Worm (Caenorhabditis elegans) whole organism, late embryonic: ENCODE measurements around the gene mtpn-1.

ENCODE experiments used
- ceh-14 ChIP-seq: sonication (generic microtip); optimal IDR thresholded peaks from 2 replicates; lab custom pipeline; 2016; ENCODE audit warnings: missing genotype, missing genetic modification characterization, missing compliant biosample characterization
- lim-6 ChIP-seq: sonication (generic microtip); optimal IDR thresholded peaks from 2 replicates; lab custom pipeline; 2016; ENCODE audit warnings: missing genetic modification characterization, missing compliant biosample characterization
- sox-2 ChIP-seq: fragments of 200-800 bp; sonication (Bioruptor generic); IDR thresholded peaks from 2 replicates; pipeline ENCODE4 v1.3.6; 2022; ENCODE audit warnings: missing genetic modification reagents, missing genetic modification characterization, missing compliant biosample characterization

DNA sequence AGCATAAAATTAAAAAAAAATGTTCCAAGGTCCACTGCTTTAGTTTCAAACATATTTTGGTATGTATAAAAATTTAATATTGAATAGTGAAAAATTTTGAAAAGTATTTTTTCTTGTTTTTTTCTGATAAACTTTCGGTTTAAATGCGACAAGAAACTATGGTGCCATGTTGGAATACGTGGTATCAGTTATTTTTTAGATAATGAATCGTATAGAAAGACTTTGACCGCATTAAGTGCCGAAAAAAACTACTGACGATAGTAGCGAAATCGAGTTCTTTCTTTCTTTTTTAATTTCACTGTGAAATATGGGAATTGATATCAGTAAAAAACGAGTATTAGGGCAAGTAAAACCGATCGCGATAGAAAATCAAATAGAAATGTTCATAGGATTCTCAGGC lies 41.4 kb upstream of the mtpn-1 start, which contains the start of gene T24D8.6:
- no peak for TF ChIP-seq ceh-14 (tag; lab: Kevin White, UChicago)
- TF ChIP-seq lim-6: no peak
- no peak for TF ChIP-seq sox-2 (GFP tag; lab: Robert Waterston, UW)
